Fruit fly (Drosophila melanogaster) whole organism, embryonic: ENCODE results near the gene Mrm2.

Source experiments
- B-H1 ChIP-seq: fragments of 200-800 bp; sonication (Bioruptor generic); IDR thresholded peaks from 3 replicates; pipeline ENCODE4 v1.3.6; 2022; ENCODE audit warnings: missing biosample characterization, missing genetic modification characterization
- CG10565 ChIP-seq: fragments of 200-800 bp; sonication (Bioruptor generic); optimal IDR thresholded peaks from 3 replicates; lab custom pipeline; 2016; ENCODE audit warnings: missing biosample characterization, mild to moderate bottlenecking, missing genetic modification characterization
- CG11398 ChIP-seq: fragments of 200-800 bp; sonication (Bioruptor generic); optimal IDR thresholded peaks from 2 replicates; lab custom pipeline; 2016; ENCODE audit warnings: missing biosample characterization, missing genetic modification characterization
- CG11456 ChIP-seq: fragments of 200-800 bp; sonication (Bioruptor generic); IDR thresholded peaks from 3 replicates; pipeline ENCODE4 v1.3.6; 2022; ENCODE audit warnings: missing biosample characterization, missing genetic modification characterization
- CG11695 ChIP-seq: fragments of 200-800 bp; sonication (Bioruptor generic); IDR thresholded peaks from 3 replicates; pipeline ENCODE4 v1.3.6; 2022; ENCODE audit warnings: missing biosample characterization, missing genetic modification characterization
- CG11696 ChIP-seq: fragments of 200-800 bp; sonication (Bioruptor generic); IDR thresholded peaks from 2 replicates; pipeline ENCODE4 v1.3.6; 2022; ENCODE audit warnings: missing biosample characterization, missing genetic modification characterization
- CG11723 ChIP-seq: fragments of 200-800 bp; sonication (Bioruptor generic); optimal IDR thresholded peaks from 2 replicates; lab custom pipeline; 2017; ENCODE audit warnings: missing biosample characterization, mild to moderate bottlenecking, missing genetic modification characterization
- CG12155 ChIP-seq: fragments of 200-800 bp; sonication (Bioruptor generic); optimal IDR thresholded peaks from 3 replicates; lab custom pipeline; 2016; ENCODE audit warnings: missing biosample characterization, missing genetic modification characterization
- CG17328 ChIP-seq: fragments of 200-800 bp; sonication (Bioruptor generic); IDR thresholded peaks from 2 replicates; pipeline ENCODE4 v1.3.6; 2022; ENCODE audit warnings: missing biosample characterization, missing genetic modification characterization
- CG18476 ChIP-seq: fragments of 200-800 bp; sonication (Bioruptor generic); optimal IDR thresholded peaks from 2 replicates; lab custom pipeline; 2016; ENCODE audit warnings: missing biosample characterization, mild to moderate bottlenecking, missing genetic modification characterization
- CG18599 ChIP-seq: fragments of 200-800 bp; sonication (Bioruptor generic); optimal IDR thresholded peaks from 3 replicates; lab custom pipeline; 2017; ENCODE audit warnings: missing biosample characterization, missing genetic modification characterization, mild to moderate bottlenecking, moderate library complexity, missing genetic modification reagents
- CG18619 ChIP-seq: fragments of 200-800 bp; sonication (Bioruptor generic); optimal IDR thresholded peaks from 3 replicates; lab custom pipeline; 2017; ENCODE audit warnings: missing biosample characterization, mild to moderate bottlenecking, missing genetic modification characterization
- CG2875 ChIP-seq: fragments of 200-800 bp; sonication (Bioruptor generic); optimal IDR thresholded peaks from 2 replicates; lab custom pipeline; 2017; ENCODE audit warnings: missing biosample characterization, mild to moderate bottlenecking, missing genetic modification characterization, missing genetic modification reagents
- CG32767 ChIP-seq: fragments of 200-800 bp; sonication (Bioruptor generic); IDR thresholded peaks from 2 replicates; pipeline ENCODE4 v1.3.6; 2022; ENCODE audit warnings: missing biosample characterization, missing genetic modification characterization
- CG3726 ChIP-seq: fragments of 200-800 bp; sonication (Bioruptor generic); IDR thresholded peaks from 3 replicates; pipeline ENCODE4, ENCODE4 v1.3.6; 2022; ENCODE audit warnings: missing biosample characterization, missing genetic modification characterization
- CG6654 ChIP-seq: fragments of 200-800 bp; sonication (Bioruptor generic); optimal IDR thresholded peaks from 2 replicates; lab custom pipeline; 2017; ENCODE audit warnings: missing biosample characterization, mild to moderate bottlenecking, missing genetic modification characterization
- CG7271 ChIP-seq: fragments of 200-800 bp; sonication (Bioruptor generic); optimal IDR thresholded peaks from 2 replicates; lab custom pipeline; 2018; ENCODE audit warnings: missing biosample characterization, mild to moderate bottlenecking, missing genetic modification characterization, moderate library complexity
- CG7556 ChIP-seq: fragments of 200-800 bp; sonication (Bioruptor generic); optimal IDR thresholded peaks from 2 replicates; lab custom pipeline; 2017; ENCODE audit warnings: missing biosample characterization, mild to moderate bottlenecking, missing genetic modification characterization
- CkIIα-i1 ChIP-seq: fragments of 200-800 bp; sonication (Bioruptor generic); IDR thresholded peaks from 2 replicates; pipeline ENCODE4 v1.3.6; 2022; ENCODE audit warnings: missing biosample characterization, missing genetic modification characterization
- Dad ChIP-seq: fragments of 200-800 bp; sonication (Bioruptor generic); optimal IDR thresholded peaks from 3 replicates; lab custom pipeline; 2016; ENCODE audit warnings: missing biosample characterization, missing genetic modification characterization
- Deaf1 ChIP-seq: fragments of 200-800 bp; optimal IDR thresholded peaks from 3 replicates; lab custom pipeline; 2019; ENCODE audit warnings: missing biosample characterization, mild to moderate bottlenecking, missing genetic modification characterization, moderate library complexity
- E2f2 ChIP-seq: fragments of 200-800 bp; sonication (Bioruptor generic); IDR thresholded peaks from 2 replicates; pipeline ENCODE4 v1.3.6; 2022; ENCODE audit warnings: missing biosample characterization, missing genetic modification characterization
- Elba2 ChIP-seq: fragments of 200-800 bp; sonication (Bioruptor generic); optimal IDR thresholded peaks from 3 replicates; lab custom pipeline; 2016; ENCODE audit warnings: missing biosample characterization, missing genetic modification characterization
- Ets65A ChIP-seq: fragments of 200-800 bp; sonication (Bioruptor generic); peaks from one replicate; lab custom pipeline; 2016; ENCODE audit warnings: missing biosample characterization, missing genetic modification characterization
- Kr ChIP-seq: fragments of 200-800 bp; sonication (Bioruptor generic); optimal IDR thresholded peaks from 2 replicates; lab custom pipeline; 2017; ENCODE audit warnings: missing biosample characterization, mild to moderate bottlenecking, missing genetic modification characterization
- NK7.1 ChIP-seq: fragments of 200-800 bp; sonication (Bioruptor generic); optimal IDR thresholded peaks from 3 replicates; lab custom pipeline; 2016; ENCODE audit warnings: missing biosample characterization, missing genetic modification characterization
- Oaz ChIP-seq: fragments of 200-800 bp; sonication (Bioruptor generic); IDR thresholded peaks from 2 replicates; pipeline ENCODE4 v1.3.6; 2022; ENCODE audit warnings: missing biosample characterization, missing genetic modification characterization
- Opbp ChIP-seq: fragments of 200-800 bp; sonication (Bioruptor generic); IDR thresholded peaks from 3 replicates; pipeline ENCODE4 v1.3.6; 2022; ENCODE audit warnings: missing biosample characterization, missing genetic modification characterization; ENCODE audit not compliant: partially characterized antibody
- Sin3A ChIP-seq: fragments of >200 bp; optimal IDR thresholded peaks from 2 replicates; lab custom pipeline; 2018
- Sox100B ChIP-seq: fragments of 200-800 bp; sonication (Bioruptor generic); optimal IDR thresholded peaks from 3 replicates; lab custom pipeline; 2018; ENCODE audit warnings: missing biosample characterization, mild to moderate bottlenecking, missing genetic modification characterization
- Sox102F ChIP-seq: fragments of 200-800 bp; sonication (Bioruptor generic); optimal IDR thresholded peaks from 2 replicates; lab custom pipeline; 2018; ENCODE audit warnings: missing biosample characterization, mild to moderate bottlenecking, missing genetic modification characterization, moderate library complexity
- Spps ChIP-seq: fragments of 200-800 bp; sonication (Bioruptor generic); optimal IDR thresholded peaks from 2 replicates; lab custom pipeline; 2018; ENCODE audit warnings: missing biosample characterization, mild to moderate bottlenecking, missing genetic modification characterization
- ci ChIP-seq: fragments of 200-800 bp; sonication (Bioruptor generic); IDR thresholded peaks from 3 replicates; pipeline ENCODE4 v1.3.6; 2022; ENCODE audit warnings: missing biosample characterization, missing genetic modification characterization
- crp ChIP-seq, 2 experiments: fragments of 200-800 bp; sonication (Bioruptor generic); optimal IDR thresholded peaks; 2 replicates in 1 of 2; 3 replicates in 1 of 2; lab custom pipeline; 2017; ENCODE audit warnings: missing biosample characterization in 2 of 2, missing genetic modification characterization in 2 of 2, mild to moderate bottlenecking in 1 of 2, moderate library complexity in 1 of 2
- dati ChIP-seq: fragments of 200-800 bp; sonication (Bioruptor generic); IDR thresholded peaks from 2 replicates; pipeline ENCODE4 v1.3.6; 2022; ENCODE audit warnings: missing biosample characterization, missing genetic modification characterization
- dimm ChIP-seq: fragments of 200-800 bp; sonication (Bioruptor generic); IDR thresholded peaks from 2 replicates; pipeline ENCODE4 v1.3.6; 2022; ENCODE audit warnings: missing biosample characterization, missing genetic modification characterization
- hbn ChIP-seq: fragments of 200-800 bp; sonication (Bioruptor generic); IDR thresholded peaks from 2 replicates; pipeline ENCODE4 v1.3.6; 2022; ENCODE audit warnings: missing biosample characterization, missing genetic modification characterization; ENCODE audit not compliant: partially characterized antibody
- pan ChIP-seq, 4 experiments: fragments of >200 bp in 3 of 4; fragments of 200-800 bp in 1 of 4; sonication (Bioruptor generic) in 1 of 4; optimal IDR thresholded peaks in 3 of 4; IDR thresholded peaks in 1 of 4; 2 replicates each; pipeline versions ENCODE4 v1.3.6 to Lab custom; 2017 to 2022; ENCODE audit warnings: missing biosample characterization in 2 of 4, missing genetic modification characterization in 2 of 4, mixed read lengths in 1 of 4
- pnt ChIP-seq: fragments of 200-800 bp; sonication (Bioruptor generic); optimal IDR thresholded peaks from 3 replicates; lab custom pipeline; 2016; ENCODE audit warnings: missing biosample characterization, missing genetic modification characterization
- pum ChIP-seq: fragments of 200-800 bp; sonication (Bioruptor generic); optimal IDR thresholded peaks from 2 replicates; lab custom pipeline; 2016; ENCODE audit warnings: missing biosample characterization, missing genetic modification characterization
- pzg ChIP-seq: fragments of 200-800 bp; sonication (Bioruptor generic); optimal IDR thresholded peaks from 3 replicates; lab custom pipeline; 2018; ENCODE audit warnings: missing biosample characterization, mild to moderate bottlenecking, missing genetic modification characterization, moderate library complexity
- ranshi ChIP-seq: fragments of 200-800 bp; sonication (Bioruptor generic); IDR thresholded peaks from 2 replicates; pipeline ENCODE4 v1.3.6; 2022; ENCODE audit warnings: missing biosample characterization, missing genetic modification characterization
- sisA ChIP-seq: fragments of 200-800 bp; sonication (Bioruptor generic); IDR thresholded peaks from 2 replicates; pipeline ENCODE4 v1.3.6; 2022; ENCODE audit warnings: missing biosample characterization, missing genetic modification characterization
- sr ChIP-seq: fragments of 200-800 bp; sonication (Bioruptor generic); IDR thresholded peaks from 3 replicates; pipeline ENCODE4 v1.3.6; 2022; ENCODE audit warnings: missing biosample characterization, missing genetic modification characterization
- tll ChIP-seq, 2 experiments: fragments of 200-800 bp in 1 of 2; fragments of >200 bp in 1 of 2; sonication (Bioruptor generic) in 1 of 2; optimal IDR thresholded peaks; 2 replicates each; lab custom pipeline; 2017 to 2019; ENCODE audit warnings: missing biosample characterization in 2 of 2, missing genetic modification characterization in 2 of 2, mild to moderate bottlenecking in 1 of 2, moderate library complexity in 1 of 2
- tx ChIP-seq: fragments of 200-800 bp; sonication (Bioruptor generic); optimal IDR thresholded peaks from 2 replicates; lab custom pipeline; 2016; ENCODE audit warnings: missing biosample characterization, missing genetic modification characterization
- vvl ChIP-seq: fragments of 200-800 bp; sonication (Bioruptor generic); IDR thresholded peaks from 2 replicates; pipeline ENCODE4 v1.3.6; 2022; ENCODE audit warnings: missing biosample characterization, missing genetic modification characterization
- wdn ChIP-seq: fragments of 200-800 bp; sonication (Bioruptor generic); IDR thresholded peaks from 2 replicates; pipeline ENCODE4 v1.3.6; 2022; ENCODE audit warnings: missing biosample characterization, missing genetic modification characterization
- wek ChIP-seq: fragments of 200-800 bp; sonication (Bioruptor generic); optimal IDR thresholded peaks from 3 replicates; lab custom pipeline; 2018; ENCODE audit warnings: missing biosample characterization, mild to moderate bottlenecking, missing genetic modification characterization, moderate library complexity
- zen2 ChIP-seq: fragments of 200-800 bp; sonication (Bioruptor generic); IDR thresholded peaks from 3 replicates; pipeline ENCODE4 v1.3.6; 2022; ENCODE audit warnings: missing biosample characterization, missing genetic modification characterization; ENCODE audit not compliant: partially characterized antibody

Mrm2 gene

DNA sequence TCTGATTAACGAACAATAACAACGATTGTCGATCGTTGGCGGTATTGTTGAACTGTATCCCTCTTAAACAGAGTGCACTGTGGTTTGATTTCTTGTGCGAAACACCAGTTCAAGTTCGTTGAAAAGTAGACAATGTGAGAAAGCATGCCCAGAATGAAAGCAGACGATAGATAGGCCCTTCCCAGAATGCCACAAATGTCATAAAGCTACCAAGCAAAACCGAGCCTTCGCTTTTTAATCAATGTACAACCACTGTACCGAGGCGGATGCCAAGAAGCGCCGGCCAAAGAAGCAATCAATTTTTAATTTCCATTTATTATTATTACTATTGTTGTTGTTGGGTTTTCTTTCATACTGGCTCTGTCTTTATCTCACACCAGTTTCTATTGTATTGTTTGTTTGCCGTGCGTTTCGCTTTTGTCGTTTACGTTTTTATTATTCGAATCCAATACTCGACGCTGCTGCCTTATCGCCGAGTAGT is 47.5 kb downstream of the Mrm2 start:
- TF ChIP-seq CG32767 (GFP tag; lab: Robert Waterston, UW) (peak; percentile 83; the same call in 1 of the 2 replicates), pan (optimal IDR thresholded peaks at IDR 0.05; lab: Kevin White, UChicago) (no peak), pan (GFP tag; optimal IDR thresholded peaks at IDR 0.05 in 1 of 2, IDR thresholded peaks at IDR 0.05 in 1 of 2) (peak in 1 of 2 experiments; percentile 91), hbn (GFP tag; lab: Robert Waterston, UW) (no peak), Sox100B (GFP tag; lab: Kevin White, UChicago) (peak; percentile 76), CkIIα-i1 (GFP tag; lab: Robert Waterston, UW) (0 out of 2 replicates have a peak, but pooled peaks have one; percentile 23), Spps (tag; lab: Kevin White, UChicago) (peak; percentile 36), crp (GFP tag; optimal IDR thresholded peaks at IDR 0.05; lab: Kevin White, UChicago) (no peak), Opbp (GFP tag; lab: Robert Waterston, UW) (no peak; the same call in 2 of the 3 replicates), vvl (GFP tag; lab: Robert Waterston, UW) (peak; percentile 94), CG11696 (GFP tag; lab: Robert Waterston, UW) (peak; percentile 73), Oaz (GFP tag; lab: Robert Waterston, UW) (peak; percentile 69), CG11723 (GFP tag; lab: Kevin White, UChicago) (peak; percentile 38), tll (GFP tag; optimal IDR thresholded peaks at IDR 0.05; lab: Kevin White, UChicago) (no peak), CG3726 (GFP tag; lab: Robert Waterston, UW) (0 out of 3 replicates have a peak, but pooled peaks have one; percentile 49), pum (GFP tag; lab: Kevin White, UChicago) (peak; percentile 64), CG10565 (GFP tag; lab: Kevin White, UChicago) (no peak), CG18476 (GFP tag; lab: Kevin White, UChicago) (peak; percentile 76), dimm (0 out of 2 replicates have a peak, but pooled peaks have one; percentile 46), Kr (GFP tag; lab: Kevin White, UChicago) (no peak), Deaf1 (peak; percentile 47), Dad (GFP tag; lab: Kevin White, UChicago) (peak; percentile 74), Sin3A (lab: Kevin White, UChicago) (no peak), pzg (GFP tag; lab: Kevin White, UChicago) (no peak), CG7556 (GFP tag; lab: Kevin White, UChicago) (peak; percentile 84), Ets65A (GFP tag; lab: Kevin White, UChicago) (peak; percentile 57), CG11398 (GFP tag; lab: Kevin White, UChicago) (peak; percentile 51), CG7271 (tag; lab: Kevin White, UChicago) (no peak), B-H1 (GFP tag; lab: Robert Waterston, UW) (peak; percentile 72), CG18619 (GFP tag; lab: Kevin White, UChicago) (peak; percentile 77), wdn (GFP tag; lab: Robert Waterston, UW) (peak; percentile 77), dati (GFP tag; lab: Robert Waterston, UW) (peak; percentile 64), CG17328 (GFP tag; lab: Robert Waterston, UW) (peak; percentile 91), CG11695 (GFP tag; lab: Robert Waterston, UW) (peak; percentile 89), Sox102F (peak; percentile 90), ci (GFP tag; lab: Robert Waterston, UW) (peak; percentile 95), E2f2 (peak; percentile 73), NK7.1 (GFP tag; lab: Kevin White, UChicago) (peak; percentile 56), sisA (GFP tag; lab: Robert Waterston, UW) (peak; percentile 82), tx (peak; percentile 82), wek (peak; percentile 26), CG11456 (peak; percentile 87), sr (GFP tag; lab: Robert Waterston, UW) (peak; percentile 43; the same call in 2 of the 3 replicates), zen2 (GFP tag; lab: Robert Waterston, UW) (no peak), CG2875 (GFP tag; lab: Kevin White, UChicago) (peak; percentile 68), CG6654 (GFP tag; lab: Kevin White, UChicago) (peak; percentile 46), pnt (GFP tag; lab: Kevin White, UChicago) (peak; percentile 69), CG12155 (GFP tag; lab: Kevin White, UChicago) (peak; percentile 82), ranshi (GFP tag; lab: Robert Waterston, UW) (peak; percentile 79), Elba2 (no peak), CG18599 (GFP tag; lab: Kevin White, UChicago) (peak; percentile 88)
